1 fruit fly cellular context compared by ENCODE assay signal in genomic region chr4:721774-722173, dm6.
TF ChIP-seq lines count a peak whose summit lies in the region.

No protein-coding gene starts in this region.

TF ChIP-seq in whole organism, embryonic, 481 proteins besides CTCF, POLR2A, EP300 and RAD21 (continued from another document):
- TF ChIP-seq Myb (GFP tag; optimal IDR thresholded peaks at IDR 0.05; lab: Kevin White, UChicago) = peak; percentile 16
- TF ChIP-seq CG3995 (GFP tag; optimal IDR thresholded peaks at IDR 0.05; lab: Kevin White, UChicago) = no peak
- no peak for TF ChIP-seq CG11398 (GFP tag; optimal IDR thresholded peaks at IDR 0.05; lab: Kevin White, UChicago)
- TF ChIP-seq ftz-f1 (GFP tag; optimal IDR thresholded peaks at IDR 0.05; lab: Kevin White, UChicago) = peak; percentile 11
- no peak for TF ChIP-seq CG32532 (GFP tag; IDR thresholded peaks at IDR 0.05; lab: Robert Waterston, UW)
- no peak for TF ChIP-seq Pdp1 (GFP tag; optimal IDR thresholded peaks at IDR 0.05; lab: Kevin White, UChicago)
- peak; percentile 34; the same call in 2 of the 3 replicates for TF ChIP-seq CG16813 (GFP tag; IDR thresholded peaks at IDR 0.05; lab: Robert Waterston, UW; ENCODE audit: partially characterized antibody)
- TF ChIP-seq CG12769 (tag; optimal IDR thresholded peaks at IDR 0.05; lab: Kevin White, UChicago) = no peak
- TF ChIP-seq otp (GFP tag; IDR thresholded peaks at IDR 0.05; lab: Robert Waterston, UW) = no peak
- no peak for TF ChIP-seq CG10147 (GFP tag; optimal IDR thresholded peaks at IDR 0.05; lab: Kevin White, UChicago)
- peak; percentile 50 for TF ChIP-seq CG1603 (tag; optimal IDR thresholded peaks at IDR 0.05; lab: Kevin White, UChicago)
- peak; percentile 80 for TF ChIP-seq Lhr (GFP tag; optimal IDR thresholded peaks at IDR 0.05; lab: Kevin White, UChicago)
TF ChIP-seq in whole organism, embryonic: peak in this region for 27.
